Fruit fly (Drosophila melanogaster) whole organism, embryonic: ENCODE measurements around the gene nompC.
A peak's percentile ranks its signal among the peaks of the same experiment; 100 is the strongest.

Experiments used
- Abd-B ChIP-seq: fragments of 200-800 bp; sonication (Bioruptor generic); optimal IDR thresholded peaks from 2 replicates; lab custom pipeline; 2018; ENCODE audit warnings: missing biosample characterization, mild to moderate bottlenecking, missing genetic modification characterization, moderate library complexity
- CG11093 ChIP-seq: fragments of 200-800 bp; sonication (Bioruptor generic); IDR thresholded peaks from 3 replicates; pipeline ENCODE4 v1.3.6; 2022; ENCODE audit warnings: missing biosample characterization, missing genetic modification characterization
- CG11398 ChIP-seq: fragments of 200-800 bp; sonication (Bioruptor generic); optimal IDR thresholded peaks from 2 replicates; lab custom pipeline; 2016; ENCODE audit warnings: missing biosample characterization, missing genetic modification characterization
- CG12104 ChIP-seq: fragments of 200-800 bp; sonication (Bioruptor generic); optimal IDR thresholded peaks from 3 replicates; lab custom pipeline; 2016; ENCODE audit warnings: missing biosample characterization, missing genetic modification characterization
- CG12299 ChIP-seq: fragments of 200-800 bp; sonication (Bioruptor generic); optimal IDR thresholded peaks from 2 replicates; lab custom pipeline; 2018; ENCODE audit warnings: missing biosample characterization, mild to moderate bottlenecking, missing genetic modification characterization
- CG12659 ChIP-seq: fragments of 200-800 bp; sonication (Bioruptor generic); optimal IDR thresholded peaks from 3 replicates; lab custom pipeline; 2017; ENCODE audit warnings: mild to moderate bottlenecking, missing biosample characterization, missing genetic modification reagents, missing genetic modification characterization
- CG13424 ChIP-seq: fragments of 200-800 bp; sonication (Bioruptor generic); optimal IDR thresholded peaks from 2 replicates; lab custom pipeline; 2019; ENCODE audit warnings: missing biosample characterization, mild to moderate bottlenecking, missing genetic modification characterization, moderate library complexity
- CG17328 ChIP-seq: fragments of 200-800 bp; sonication (Bioruptor generic); IDR thresholded peaks from 2 replicates; pipeline ENCODE4 v1.3.6; 2022; ENCODE audit warnings: missing biosample characterization, missing genetic modification characterization
- CG1792 ChIP-seq: fragments of 200-800 bp; sonication (Bioruptor generic); optimal IDR thresholded peaks from 2 replicates; lab custom pipeline; 2016; ENCODE audit warnings: missing biosample characterization, missing genetic modification characterization
- CG18619 ChIP-seq: fragments of 200-800 bp; sonication (Bioruptor generic); optimal IDR thresholded peaks from 3 replicates; lab custom pipeline; 2017; ENCODE audit warnings: missing biosample characterization, mild to moderate bottlenecking, missing genetic modification characterization
- CG2120 ChIP-seq: fragments of 200-800 bp; sonication (Bioruptor generic); optimal IDR thresholded peaks from 3 replicates; lab custom pipeline; 2016; ENCODE audit warnings: missing biosample characterization, missing genetic modification characterization
- CG43689 ChIP-seq: fragments of 200-800 bp; sonication (Bioruptor generic); IDR thresholded peaks from 2 replicates; pipeline ENCODE4 v1.3.6; 2022; ENCODE audit warnings: missing biosample characterization, missing genetic modification characterization
- CG4730 ChIP-seq: fragments of 200-800 bp; sonication (Bioruptor generic); IDR thresholded peaks from 2 replicates; pipeline ENCODE4 v1.3.6; 2022; ENCODE audit warnings: missing biosample characterization, missing genetic modification characterization
- CG5245 ChIP-seq: fragments of 200-800 bp; sonication (Bioruptor generic); optimal IDR thresholded peaks from 3 replicates; lab custom pipeline; 2016; ENCODE audit warnings: missing biosample characterization, missing genetic modification characterization
- CG6175 ChIP-seq: fragments of 200-800 bp; sonication (Bioruptor generic); IDR thresholded peaks from 3 replicates; pipeline ENCODE4 v1.3.6; 2022; ENCODE audit warnings: missing biosample characterization, missing genetic modification characterization
- CG6854 ChIP-seq: fragments of 200-800 bp; sonication (Bioruptor generic); optimal IDR thresholded peaks from 3 replicates; lab custom pipeline; 2017; ENCODE audit warnings: missing biosample characterization, mild to moderate bottlenecking, missing genetic modification characterization
- CG7745 ChIP-seq: fragments of 200-800 bp; sonication (Bioruptor generic); optimal IDR thresholded peaks from 2 replicates; lab custom pipeline; 2018; ENCODE audit warnings: missing biosample characterization, mild to moderate bottlenecking, missing genetic modification characterization, moderate library complexity
- CG8290 ChIP-seq, 3 experiments: fragments of 200-800 bp; sonication (Bioruptor generic); optimal IDR thresholded peaks; 2 replicates each; lab custom pipeline; 2016 to 2019; ENCODE audit warnings: missing biosample characterization in 3 of 3, missing genetic modification characterization in 3 of 3, mild to moderate bottlenecking in 2 of 3, moderate library complexity in 1 of 3
- CG8478 ChIP-seq: fragments of >200 bp; optimal IDR thresholded peaks from 2 replicates; lab custom pipeline; 2018
- CG8765 ChIP-seq: fragments of 200-800 bp; sonication (Bioruptor generic); IDR thresholded peaks from 2 replicates; pipeline ENCODE4 v1.3.6; 2022; ENCODE audit warnings: missing biosample characterization, missing genetic modification characterization
- CG9817 ChIP-seq: fragments of 200-800 bp; sonication (Bioruptor generic); optimal IDR thresholded peaks from 2 replicates; lab custom pipeline; 2018; ENCODE audit warnings: missing biosample characterization, mild to moderate bottlenecking, missing genetic modification characterization, moderate library complexity
- Dip3 ChIP-seq: fragments of 200-800 bp; sonication (Bioruptor generic); optimal IDR thresholded peaks from 3 replicates; lab custom pipeline; 2016; ENCODE audit warnings: missing biosample characterization, missing genetic modification characterization
- Doc2 ChIP-seq: fragments of 200-800 bp; sonication (Bioruptor generic); IDR thresholded peaks from 2 replicates; pipeline ENCODE4 v1.3.6; 2022; ENCODE audit warnings: missing biosample characterization, missing genetic modification characterization
- Hey ChIP-seq: fragments of 200-800 bp; sonication (Bioruptor generic); optimal IDR thresholded peaks from 3 replicates; lab custom pipeline; 2018; ENCODE audit warnings: missing biosample characterization, mild to moderate bottlenecking, missing genetic modification characterization
- Hr3 ChIP-seq: fragments of 200-800 bp; sonication (Bioruptor generic); optimal IDR thresholded peaks from 3 replicates; lab custom pipeline; 2016; ENCODE audit warnings: missing biosample characterization, missing genetic modification characterization
- Hr39 ChIP-seq: fragments of >200 bp; optimal IDR thresholded peaks from 2 replicates; lab custom pipeline; 2017
- MBD-R2 ChIP-seq: fragments of 200-800 bp; sonication (Bioruptor generic); IDR thresholded peaks from 2 replicates; pipeline ENCODE4 v1.3.6; 2022; ENCODE audit warnings: missing biosample characterization, missing genetic modification characterization
- Pdp1 ChIP-seq, 2 experiments: fragments of 200-800 bp; sonication (Bioruptor generic); optimal IDR thresholded peaks; 3 replicates each; lab custom pipeline; 2016; ENCODE audit warnings: missing biosample characterization in 2 of 2, missing genetic modification characterization in 2 of 2, mild to moderate bottlenecking in 1 of 2, moderate library complexity in 1 of 2
- Ptx1 ChIP-seq: fragments of 200-800 bp; sonication (Bioruptor generic); IDR thresholded peaks from 2 replicates; pipeline ENCODE4 v1.3.6; 2022; ENCODE audit warnings: missing biosample characterization, missing genetic modification characterization
- Sry-δ ChIP-seq: fragments of 200-800 bp; sonication (Bioruptor generic); optimal IDR thresholded peaks from 2 replicates; lab custom pipeline; 2016; ENCODE audit warnings: missing biosample characterization, missing genetic modification characterization
- Tbp ChIP-seq: fragments of >200 bp; optimal IDR thresholded peaks from 2 replicates; lab custom pipeline; 2018; ENCODE audit warnings: missing biosample characterization, missing genetic modification characterization
- al ChIP-seq: fragments of 200-800 bp; sonication (Bioruptor generic); IDR thresholded peaks from 2 replicates; pipeline ENCODE4 v1.3.6; 2022; ENCODE audit warnings: missing biosample characterization, missing genetic modification characterization
- ara ChIP-seq: fragments of 200-800 bp; sonication (Bioruptor generic); IDR thresholded peaks from 2 replicates; pipeline ENCODE4 v1.3.6; 2022; ENCODE audit warnings: missing biosample characterization, missing genetic modification characterization
- cad ChIP-seq: fragments of >200 bp; optimal IDR thresholded peaks from 2 replicates; lab custom pipeline; 2017; ENCODE audit warnings: missing biosample characterization, missing genetic modification characterization
- chinmo ChIP-seq: fragments of 200-800 bp; sonication (Bioruptor generic); IDR thresholded peaks from 4 replicates; pipeline ENCODE4 v1.3.6; 2022; ENCODE audit warnings: missing biosample characterization, missing genetic modification characterization; ENCODE audit not compliant: partially characterized antibody
- crol ChIP-seq: fragments of 200-800 bp; sonication (Bioruptor generic); IDR thresholded peaks from 2 replicates; pipeline ENCODE4 v1.3.6; 2022; ENCODE audit warnings: missing biosample characterization, missing genetic modification characterization
- dmrt11E ChIP-seq: fragments of 200-800 bp; sonication (Bioruptor generic); optimal IDR thresholded peaks from 3 replicates; lab custom pipeline; 2018; ENCODE audit warnings: missing biosample characterization, mild to moderate bottlenecking, missing genetic modification characterization, moderate library complexity
- exex ChIP-seq: fragments of 200-800 bp; sonication (Bioruptor generic); optimal IDR thresholded peaks from 4 replicates; lab custom pipeline; 2018; ENCODE audit warnings: missing biosample characterization, mild to moderate bottlenecking, missing genetic modification characterization, moderate library complexity
- gem ChIP-seq: fragments of 200-800 bp; sonication (Bioruptor generic); optimal IDR thresholded peaks from 2 replicates; lab custom pipeline; 2019; ENCODE audit warnings: missing biosample characterization, mild to moderate bottlenecking, missing genetic modification characterization, moderate library complexity
- grau ChIP-seq: fragments of 200-800 bp; optimal IDR thresholded peaks from 3 replicates; lab custom pipeline; 2019; ENCODE audit warnings: missing biosample characterization, mild to moderate bottlenecking, missing genetic modification characterization, moderate library complexity
- gsb ChIP-seq: fragments of 200-800 bp; sonication (Bioruptor generic); IDR thresholded peaks from 2 replicates; pipeline ENCODE4 v1.3.6; 2022; ENCODE audit warnings: missing biosample characterization, missing genetic modification characterization
- gsb-n ChIP-seq: fragments of 200-800 bp; sonication (Bioruptor generic); optimal IDR thresholded peaks from 3 replicates; lab custom pipeline; 2018; ENCODE audit warnings: missing biosample characterization, mild to moderate bottlenecking, missing genetic modification characterization
- lab ChIP-seq: fragments of 200-800 bp; sonication (Bioruptor generic); optimal IDR thresholded peaks from 3 replicates; lab custom pipeline; 2017; ENCODE audit warnings: missing biosample characterization, missing genetic modification characterization, mild to moderate bottlenecking, moderate library complexity, missing genetic modification reagents
- lola ChIP-seq, 3 experiments: fragments of >200 bp in 2 of 3; fragments of 200-800 bp in 1 of 3; sonication (Bioruptor generic) in 1 of 3; optimal IDR thresholded peaks; 2 replicates each; lab custom pipeline; 2017 to 2019; ENCODE audit warnings: missing biosample characterization in 3 of 3, missing genetic modification characterization in 3 of 3, mild to moderate bottlenecking in 1 of 3, moderate library complexity in 1 of 3
- mirr ChIP-seq: fragments of 200-800 bp; sonication (Bioruptor generic); optimal IDR thresholded peaks from 3 replicates; lab custom pipeline; 2018; ENCODE audit warnings: missing biosample characterization, mild to moderate bottlenecking, missing genetic modification characterization
- nerfin-2 ChIP-seq: fragments of 200-800 bp; sonication (Bioruptor generic); IDR thresholded peaks from 2 replicates; pipeline ENCODE4 v1.3.6; 2022; ENCODE audit warnings: missing biosample characterization, missing genetic modification characterization; ENCODE audit not compliant: partially characterized antibody
- nom ChIP-seq: fragments of 200-800 bp; sonication (Bioruptor generic); optimal IDR thresholded peaks from 2 replicates; lab custom pipeline; 2017; ENCODE audit warnings: missing biosample characterization, missing genetic modification characterization, mild to moderate bottlenecking, moderate library complexity, missing genetic modification reagents
- slp2 ChIP-seq: fragments of 200-800 bp; sonication (Bioruptor generic); optimal IDR thresholded peaks from 2 replicates; lab custom pipeline; 2016; ENCODE audit warnings: missing biosample characterization, missing genetic modification characterization
- so ChIP-seq: fragments of 200-800 bp; sonication (Bioruptor generic); IDR thresholded peaks from 3 replicates; pipeline ENCODE4 v1.3.6; 2022; ENCODE audit warnings: missing biosample characterization, missing genetic modification characterization
- vnd ChIP-seq: fragments of 200-800 bp; sonication (Bioruptor generic); IDR thresholded peaks from 3 replicates; pipeline ENCODE4 v1.3.6; 2022; ENCODE audit warnings: missing biosample characterization, missing genetic modification characterization; ENCODE audit not compliant: partially characterized antibody
- z ChIP-seq: fragments of 200-800 bp; sonication (Bioruptor generic); IDR thresholded peaks from 3 replicates; pipeline ENCODE4 v1.3.6; 2022; ENCODE audit warnings: missing biosample characterization, missing genetic modification characterization
- zfh2 ChIP-seq: fragments of 200-800 bp; sonication (Bioruptor generic); optimal IDR thresholded peaks from 2 replicates; lab custom pipeline; 2016; ENCODE audit warnings: missing biosample characterization, missing genetic modification characterization

Gene nompC

dm6 chr2L:5304367-5304766 lies 41.6 kb upstream of the nompC start:
- TF ChIP-seq CG6175 (GFP tag; lab: Robert Waterston, UW) (no peak), CG4730 (GFP tag; lab: Robert Waterston, UW) (no peak), CG8290 (GFP tag; optimal IDR thresholded peaks at IDR 0.05; lab: Kevin White, UChicago) (no peak), CG8290 (tag; optimal IDR thresholded peaks at IDR 0.05; lab: Kevin White, UChicago) (peak in 1 of 2 experiments; percentile 10), CG12104 (GFP tag; lab: Kevin White, UChicago) (no peak), CG9817 (tag; lab: Kevin White, UChicago) (no peak), CG8765 (no peak), al (GFP tag; lab: Robert Waterston, UW) (no peak), Sry-δ (no peak), so (GFP tag; lab: Robert Waterston, UW) (no peak), CG5245 (GFP tag; lab: Kevin White, UChicago) (no peak), CG6854 (GFP tag; lab: Kevin White, UChicago) (no peak), dmrt11E (tag; lab: Kevin White, UChicago) (no peak), Dip3 (GFP tag; lab: Kevin White, UChicago) (no peak), CG18619 (no peak), Ptx1 (no peak), Hr39 (no peak), CG13424 (tag; lab: Kevin White, UChicago) (no peak), z (GFP tag; lab: Robert Waterston, UW) (no peak), CG11093 (no peak), gem (tag; lab: Kevin White, UChicago) (no peak), cad (no peak), CG12299 (tag; lab: Kevin White, UChicago) (no peak), CG7745 (no peak), nerfin-2 (GFP tag; lab: Robert Waterston, UW) (no peak), CG8478 (lab: Kevin White, UChicago) (no peak), Doc2 (GFP tag; lab: Robert Waterston, UW) (no peak), CG43689 (GFP tag; lab: Robert Waterston, UW) (no peak), ara (GFP tag; lab: Robert Waterston, UW) (no peak), lola (GFP tag; optimal IDR thresholded peaks at IDR 0.05; lab: Kevin White, UChicago) (no peak), gsb (no peak), CG17328 (GFP tag; lab: Robert Waterston, UW) (no peak), CG12659 (GFP tag; lab: Kevin White, UChicago) (no peak), MBD-R2 (GFP tag; lab: Robert Waterston, UW) (no peak), CG11398 (GFP tag; lab: Kevin White, UChicago) (no peak), CG2120 (GFP tag; lab: Kevin White, UChicago) (no peak), nom (GFP tag; lab: Kevin White, UChicago) (no peak), mirr (GFP tag; lab: Kevin White, UChicago) (peak; percentile 46), Hey (tag; lab: Kevin White, UChicago) (peak; percentile 2), chinmo (GFP tag; lab: Robert Waterston, UW) (0 out of 4 replicates have a peak, but pooled peaks have one; percentile 12), Tbp (GFP tag; lab: Kevin White, UChicago) (no peak), grau (tag; lab: Kevin White, UChicago) (no peak), lab (GFP tag; lab: Kevin White, UChicago) (peak; percentile 24), exex (tag; lab: Kevin White, UChicago) (peak; percentile 81), CG1792 (GFP tag; lab: Kevin White, UChicago) (no peak), Pdp1 (GFP tag; optimal IDR thresholded peaks at IDR 0.05; lab: Kevin White, UChicago) (peak in 1 of 2 experiments; percentile 88), crol (GFP tag; lab: Robert Waterston, UW) (no peak), vnd (GFP tag; lab: Robert Waterston, UW) (0 out of 3 replicates have a peak, but pooled peaks have one; percentile 29), slp2 (GFP tag; lab: Kevin White, UChicago) (no peak), gsb-n (tag; lab: Kevin White, UChicago) (no peak), Abd-B (GFP tag; lab: Kevin White, UChicago) (no peak), zfh2 (no peak), Hr3 (no peak)
